Worm (Caenorhabditis elegans) whole organism, L3 larva: ENCODE results near the gene K12B6.4.
A peak's percentile ranks its signal among the peaks of the same experiment; 100 is the strongest.

Source experiments
- ZK546.5 ChIP-seq: sonication (generic microtip); optimal IDR thresholded peaks from 2 replicates; lab custom pipeline; 2017; ENCODE audit warnings: missing biosample characterization, missing genetic modification characterization
- ama-1 ChIP-seq: fragments of 150-350 bp; optimal IDR thresholded peaks from 2 replicates; lab custom pipeline; 2018
- ceh-16 ChIP-seq: sonication (generic microtip); optimal IDR thresholded peaks from 2 replicates; lab custom pipeline; 2017; ENCODE audit warnings: missing biosample characterization, missing genetic modification characterization
- ceh-28 ChIP-seq: fragments of 150-350 bp; optimal IDR thresholded peaks from 2 replicates; lab custom pipeline; 2014; ENCODE audit warnings: missing biosample characterization, missing genetic modification reagents, missing genetic modification characterization
- daf-12 ChIP-seq: fragments of 150-350 bp; optimal IDR thresholded peaks from 2 replicates; lab custom pipeline; 2014; ENCODE audit warnings: missing biosample characterization, missing genetic modification reagents, missing genetic modification characterization
- elt-1 ChIP-seq: fragments of 150-350 bp; optimal IDR thresholded peaks from 2 replicates; lab custom pipeline; 2014; ENCODE audit warnings: missing biosample characterization, missing genetic modification characterization
- elt-2 ChIP-seq: sonication (generic microtip); optimal IDR thresholded peaks from 2 replicates; lab custom pipeline; 2016; ENCODE audit warnings: missing genetic modification reagents, mild to moderate bottlenecking, missing genetic modification characterization, missing compliant biosample characterization
- elt-3 ChIP-seq, 3 experiments: fragments of 150-350 bp in 1 of 3; sonication (generic microtip) in 2 of 3; optimal IDR thresholded peaks; 2 replicates in 2 of 3; 4 replicates in 1 of 3; lab custom pipeline; 2014 to 2017; ENCODE audit warnings: missing biosample characterization in 3 of 3, missing genetic modification characterization in 3 of 3
- fkh-10 ChIP-seq: sonication (generic microtip); optimal IDR thresholded peaks from 2 replicates; lab custom pipeline; 2017; ENCODE audit warnings: missing biosample characterization, missing genetic modification reagents, missing genetic modification characterization
- fos-1 ChIP-seq: fragments of 150-350 bp; optimal IDR thresholded peaks from 2 replicates; lab custom pipeline; 2014; ENCODE audit warnings: missing biosample characterization, missing genetic modification characterization
- hmg-11 ChIP-seq: sonication (generic microtip); optimal IDR thresholded peaks from 2 replicates; lab custom pipeline; 2016; ENCODE audit warnings: missing genetic modification characterization, missing compliant biosample characterization
- jun-1 ChIP-seq: fragments of 150-350 bp; optimal IDR thresholded peaks from 2 replicates; lab custom pipeline; 2014; ENCODE audit warnings: missing biosample characterization, missing genetic modification reagents, missing genetic modification characterization
- lin-15B ChIP-seq: fragments of 150-350 bp; optimal IDR thresholded peaks from 2 replicates; lab custom pipeline; 2014; ENCODE audit warnings: missing biosample characterization, missing genetic modification characterization
- lin-39 ChIP-seq: fragments of 150-350 bp; optimal IDR thresholded peaks from 2 replicates; lab custom pipeline; 2018; ENCODE audit warnings: missing biosample characterization, missing genetic modification reagents, missing genetic modification characterization
- mdl-1 ChIP-seq: fragments of 150-350 bp; optimal IDR thresholded peaks from 2 replicates; lab custom pipeline; 2014; ENCODE audit warnings: missing biosample characterization, missing genetic modification characterization
- mml-1 ChIP-seq: fragments of 150-350 bp; sonication (generic microtip); optimal IDR thresholded peaks from 3 replicates; lab custom pipeline; 2014; ENCODE audit warnings: missing biosample characterization, missing genetic modification characterization
- nhr-23 ChIP-seq: fragments of 150-350 bp; optimal IDR thresholded peaks from 2 replicates; lab custom pipeline; 2014; ENCODE audit warnings: missing biosample characterization, missing genetic modification reagents, missing genetic modification characterization
- nhr-237 ChIP-seq: fragments of 150-350 bp; optimal IDR thresholded peaks from 2 replicates; lab custom pipeline; 2014; ENCODE audit warnings: missing biosample characterization, missing genetic modification characterization
- nhr-25 ChIP-seq: sonication (generic microtip); optimal IDR thresholded peaks from 2 replicates; lab custom pipeline; 2017; ENCODE audit warnings: missing biosample characterization, missing genetic modification characterization
- nhr-28 ChIP-seq: fragments of 150-350 bp; optimal IDR thresholded peaks from 2 replicates; lab custom pipeline; 2014; ENCODE audit warnings: missing biosample characterization, missing genetic modification characterization
- nhr-76 ChIP-seq: fragments of 150-350 bp; sonication (generic microtip); optimal IDR thresholded peaks from 5 replicates; lab custom pipeline; 2014; ENCODE audit warnings: missing biosample characterization, missing genetic modification characterization
- nhr-77 ChIP-seq: fragments of 150-350 bp; optimal IDR thresholded peaks from 2 replicates; lab custom pipeline; 2014; ENCODE audit warnings: missing biosample characterization, missing genetic modification characterization
- pha-4 ChIP-seq: fragments of 150-350 bp; optimal IDR thresholded peaks from 2 replicates; lab custom pipeline; 2014; ENCODE audit warnings: missing biosample characterization, missing genetic modification reagents, missing genetic modification characterization
- pqm-1 ChIP-seq: fragments of 150-350 bp; optimal IDR thresholded peaks from 2 replicates; lab custom pipeline; 2017; ENCODE audit warnings: missing biosample characterization, missing genetic modification characterization, inconsistent platforms
- sea-2 ChIP-seq: fragments of 150-350 bp; sonication (generic microtip); optimal IDR thresholded peaks from 4 replicates; lab custom pipeline; 2014; ENCODE audit warnings: missing biosample characterization, missing genetic modification reagents, missing genetic modification characterization
- skn-1 ChIP-seq: fragments of 150-350 bp; optimal IDR thresholded peaks from 2 replicates; lab custom pipeline; 2014; ENCODE audit warnings: missing biosample characterization, missing genetic modification characterization
- snpc-4 ChIP-seq: fragments of 150-350 bp; optimal IDR thresholded peaks from 2 replicates; lab custom pipeline; 2014; ENCODE audit warnings: missing biosample characterization, missing genetic modification characterization
- tbx-2 ChIP-seq: sonication (generic microtip); optimal IDR thresholded peaks from 2 replicates; lab custom pipeline; 2016; ENCODE audit warnings: mild to moderate bottlenecking, missing genetic modification characterization, missing compliant biosample characterization
- unc-39 ChIP-seq: sonication (generic microtip); optimal IDR thresholded peaks from 4 replicates; lab custom pipeline; 2017; ENCODE audit warnings: missing biosample characterization, missing genetic modification characterization
- unc-62 ChIP-seq: fragments of 150-350 bp; sonication (generic microtip); optimal IDR thresholded peaks from 4 replicates; lab custom pipeline; 2014; ENCODE audit warnings: missing biosample characterization, missing genetic modification reagents, missing genetic modification characterization
- zag-1 ChIP-seq: fragments of 150-350 bp; optimal IDR thresholded peaks from 2 replicates; lab custom pipeline; 2014; ENCODE audit warnings: missing biosample characterization, missing genetic modification characterization
- ztf-11 ChIP-seq: fragments of 150-350 bp; optimal IDR thresholded peaks from 2 replicates; lab custom pipeline; 2014; ENCODE audit warnings: missing biosample characterization, missing genetic modification characterization

K12B6.4 gene

DNA sequence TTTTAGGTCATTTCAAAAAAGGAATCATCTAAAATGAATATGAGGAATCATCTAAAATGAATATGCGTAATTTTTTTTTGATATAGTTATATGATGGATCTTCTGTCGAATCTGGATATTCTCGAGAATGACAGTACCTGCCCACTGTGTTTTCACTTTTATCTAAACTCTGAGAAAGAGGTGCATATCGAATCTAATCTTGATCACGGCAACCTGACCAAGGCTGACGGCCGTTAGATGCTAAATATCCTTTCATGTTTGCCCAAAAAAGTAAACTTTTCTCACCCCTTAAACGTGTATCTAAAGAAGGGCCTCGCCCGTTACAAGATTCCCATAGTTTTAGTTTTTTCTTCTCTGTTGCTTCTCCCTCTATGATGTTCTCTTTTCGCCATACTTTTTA lies 21.4 kb upstream of the K12B6.4 start:
- TF ChIP-seq nhr-28 (no peak), ama-1 (no peak), skn-1 (tag; lab: Kevin White, UChicago) (no peak), elt-1 (tag; lab: Kevin White, UChicago) (peak; percentile 55), nhr-25 (tag; lab: Kevin White, UChicago) (peak; percentile 5), jun-1 (tag; lab: Kevin White, UChicago) (no peak)

DNA sequence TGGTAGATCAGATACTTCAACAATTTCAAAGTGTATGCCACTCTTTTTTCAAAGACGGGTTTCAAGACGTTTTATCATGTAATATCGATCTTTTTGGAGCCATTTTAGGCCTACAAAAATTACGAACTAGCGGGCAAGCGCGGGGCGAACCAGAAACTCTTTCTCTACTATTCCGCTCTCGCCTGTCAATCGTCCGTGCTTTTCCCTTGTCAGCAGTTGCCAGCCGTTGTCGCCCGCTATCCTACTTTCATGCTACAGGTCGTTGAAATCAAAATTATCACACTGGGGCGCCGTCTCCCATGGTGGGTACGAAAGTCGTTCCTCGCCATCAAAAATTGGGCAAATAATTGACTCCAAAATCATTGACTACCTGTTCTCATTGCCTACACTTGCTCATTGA lies 20.0 kb upstream of the K12B6.4 start:
- TF ChIP-seq jun-1 (tag; lab: Kevin White, UChicago) (no peak), lin-39 (tag; lab: Kevin White, UChicago) (no peak), snpc-4 (tag; lab: Kevin White, UChicago) (no peak), unc-62 (no peak), sea-2 (no peak), nhr-28 (no peak), ZK546.5 (tag; lab: Kevin White, UChicago) (no peak), nhr-237 (no peak), tbx-2 (tag; lab: Kevin White, UChicago) (no peak), ceh-16 (tag; lab: Kevin White, UChicago) (no peak), ceh-28 (tag; lab: Kevin White, UChicago) (no peak), elt-1 (tag; lab: Kevin White, UChicago) (no peak), unc-39 (tag; lab: Kevin White, UChicago) (no peak), ama-1 (no peak), hmg-11 (tag; lab: Kevin White, UChicago) (no peak), pha-4 (tag; lab: Kevin White, UChicago) (no peak), nhr-23 (tag; lab: Kevin White, UChicago) (no peak), pqm-1 (tag; lab: Kevin White, UChicago) (no peak)

ce11 chrV:6292401-6292800 lies 11.3 kb upstream of the K12B6.4 start, which contains the start of gene K12B6.9:
K12B6.9 (minus strand) TSS chrV:6292666.
- TF ChIP-seq nhr-76 (tag; lab: Kevin White, UChicago) (no peak), pqm-1 (tag; lab: Kevin White, UChicago) (peak; percentile 25), ama-1 (no peak), zag-1 (tag; lab: Kevin White, UChicago) (no peak), tbx-2 (tag; lab: Kevin White, UChicago) (no peak), lin-39 (tag; lab: Kevin White, UChicago) (no peak), elt-3 (tag; optimal IDR thresholded peaks at IDR 0.05; lab: Kevin White, UChicago) (no peak), elt-2 (tag; lab: Kevin White, UChicago) (peak; percentile 75), fos-1 (tag; lab: Kevin White, UChicago) (no peak), elt-1 (tag; lab: Kevin White, UChicago) (no peak), daf-12 (tag; lab: Kevin White, UChicago) (no peak), mdl-1 (no peak), nhr-77 (tag; lab: Kevin White, UChicago) (no peak), unc-62 (no peak), nhr-23 (tag; lab: Kevin White, UChicago) (no peak)

ce11 chrV:6291301-6291700 lies 10.2 kb upstream of the K12B6.4 start:
- no peak for TF ChIP-seq lin-15B (tag; lab: Kevin White, UChicago)
- peak; percentile 78 for TF ChIP-seq elt-2 (tag; lab: Kevin White, UChicago)
- peak; percentile 13 for TF ChIP-seq pha-4 (tag; lab: Kevin White, UChicago)

- TF ChIP-seq mml-1 (tag; lab: Kevin White, UChicago) (no peak), ztf-11 (tag; lab: Kevin White, UChicago) (no peak), ceh-28 (tag; lab: Kevin White, UChicago) (no peak)
- TF ChIP-seq, all 47 proteins: peak for 0
Measured at ce11 chrV:6288607-6289006, 7.5 kb upstream of the K12B6.4 start, which contains the start of gene K12B6.11. K12B6.11 (plus strand) TSS chrV:6288907.

ce11 chrV:6286343-6286742 lies 5.3 kb upstream of the K12B6.4 start, which contains the start of gene srn-1:
srn-1 (minus strand) TSS chrV:6286443.
- TF ChIP-seq unc-39 (tag; lab: Kevin White, UChicago) (no peak), fkh-10 (GFP tag; lab: Kevin White, UChicago) (no peak)
